Worm (Caenorhabditis elegans): ENCODE results near the gene ztf-22.

Gene ztf-22

ce11 chrII:13279216-13280123, 6.2 kb downstream of the ztf-22 start:
- TF ChIP-seq dao-5 (tag; optimal IDR thresholded peaks at IDR 0.05) (no peak), W03F9.2 (tag; optimal IDR thresholded peaks at IDR 0.05) (no peak), him-1 (tag; optimal IDR thresholded peaks at IDR 0.05) (no peak)

- TF ChIP-seq W03F9.2 (tag; optimal IDR thresholded peaks at IDR 0.05): no peak
- TF ChIP-seq dao-5 (tag; optimal IDR thresholded peaks at IDR 0.05): no peak
- TF ChIP-seq him-1 (tag; optimal IDR thresholded peaks at IDR 0.05): no peak
These were observed 6.9 kb downstream of the ztf-22 start for ce11 chrII:13278716-13279115.

- TF ChIP-seq dao-5 (tag; optimal IDR thresholded peaks at IDR 0.05): no peak
- no peak for TF ChIP-seq him-1 (tag; optimal IDR thresholded peaks at IDR 0.05)
- TF ChIP-seq W03F9.2 (tag; optimal IDR thresholded peaks at IDR 0.05): no peak
These were observed 7.4 kb downstream of the ztf-22 start for ce11 chrII:13278214-13278613.

ce11 chrII:13270776-13271175, 14.9 kb downstream of the ztf-22 start, which contains the start of gene Y48C3A.5:
Gene Y48C3A.5 (plus strand): TSS chrII:13271076.
- TF ChIP-seq him-1 (tag; optimal IDR thresholded peaks at IDR 0.05) (no peak), dao-5 (tag; optimal IDR thresholded peaks at IDR 0.05) (no peak), W03F9.2 (tag; optimal IDR thresholded peaks at IDR 0.05) (no peak)

- TF ChIP-seq dao-5 (tag; optimal IDR thresholded peaks at IDR 0.05) (no peak), him-1 (tag; optimal IDR thresholded peaks at IDR 0.05) (no peak), W03F9.2 (tag; optimal IDR thresholded peaks at IDR 0.05) (no peak)
These were observed 18.3 kb downstream of the ztf-22 start for ce11 chrII:13267305-13267704.

- TF ChIP-seq him-1 (tag; optimal IDR thresholded peaks at IDR 0.05) (no peak), W03F9.2 (tag; optimal IDR thresholded peaks at IDR 0.05) (no peak), dao-5 (tag; optimal IDR thresholded peaks at IDR 0.05) (no peak)
These were observed 25.1 kb downstream of the ztf-22 start for ce11 chrII:13260540-13260939.

ce11 chrII:13255291-13255690, 30.3 kb downstream of the ztf-22 start:
- TF ChIP-seq him-1 (tag; optimal IDR thresholded peaks at IDR 0.05): no peak
- TF ChIP-seq dao-5 (tag; optimal IDR thresholded peaks at IDR 0.05): no peak
- no peak for TF ChIP-seq W03F9.2 (tag; optimal IDR thresholded peaks at IDR 0.05)

ce11 chrII:13248886-13249285, 36.7 kb downstream of the ztf-22 start, which contains the start of gene F15D4.6:
Gene F15D4.6 (plus strand): TSS chrII:13249186.
- no peak for TF ChIP-seq dao-5 (tag; optimal IDR thresholded peaks at IDR 0.05)
- TF ChIP-seq W03F9.2 (tag; optimal IDR thresholded peaks at IDR 0.05): no peak
- no peak for TF ChIP-seq him-1 (tag; optimal IDR thresholded peaks at IDR 0.05)

ce11 chrII:13245076-13245475, 40.6 kb downstream of the ztf-22 start, which contains the start of gene F15D4.5:
Gene F15D4.5 (plus strand): TSS chrII:13245376.
- TF ChIP-seq him-1 (tag; optimal IDR thresholded peaks at IDR 0.05) (no peak), dao-5 (tag; optimal IDR thresholded peaks at IDR 0.05) (no peak), W03F9.2 (tag; optimal IDR thresholded peaks at IDR 0.05) (no peak)

- TF ChIP-seq W03F9.2 (tag; optimal IDR thresholded peaks at IDR 0.05): no peak
- no peak for TF ChIP-seq dao-5 (tag; optimal IDR thresholded peaks at IDR 0.05)
- no peak for TF ChIP-seq him-1 (tag; optimal IDR thresholded peaks at IDR 0.05)
These were observed 42.6 kb downstream of the ztf-22 start, which contains the start of gene F15D4.4 for ce11 chrII:13243021-13243420. Gene F15D4.4 (minus strand): TSS chrII:13243121.

ce11 chrII:13239593-13239992, 46.0 kb downstream of the ztf-22 start:
- no peak for TF ChIP-seq dao-5 (tag; optimal IDR thresholded peaks at IDR 0.05)
- TF ChIP-seq him-1 (tag; optimal IDR thresholded peaks at IDR 0.05): no peak
- no peak for TF ChIP-seq W03F9.2 (tag; optimal IDR thresholded peaks at IDR 0.05)

ce11 chrII:13237829-13238404, 47.7 kb downstream of the ztf-22 start, which contains the start of gene romo-1:
Gene romo-1 (minus strand): TSS chrII:13237907.
- peak; percentile 84 for TF ChIP-seq W03F9.2 (tag; optimal IDR thresholded peaks at IDR 0.05)
- peak; percentile 3 for TF ChIP-seq him-1 (tag; optimal IDR thresholded peaks at IDR 0.05)
- TF ChIP-seq dao-5 (tag; optimal IDR thresholded peaks at IDR 0.05): no peak

ce11 chrII:13235289-13235688, 50.3 kb downstream of the ztf-22 start, which contains the start of gene flp-16:
Gene flp-16 (plus strand): TSS chrII:13235306.
- TF ChIP-seq him-1 (tag; optimal IDR thresholded peaks at IDR 0.05) (no peak), dao-5 (tag; optimal IDR thresholded peaks at IDR 0.05) (no peak), W03F9.2 (tag; optimal IDR thresholded peaks at IDR 0.05) (no peak)

ce11 chrII:13233712-13234111, 51.9 kb downstream of the ztf-22 start:
- TF ChIP-seq dao-5 (tag; optimal IDR thresholded peaks at IDR 0.05) (no peak), W03F9.2 (tag; optimal IDR thresholded peaks at IDR 0.05) (no peak), him-1 (tag; optimal IDR thresholded peaks at IDR 0.05) (no peak)
